Worm (Caenorhabditis elegans) whole organism, early embryonic: ENCODE data around the gene Y32B12B.2.

Source experiments
- aly-1 ChIP-seq: sonication (generic microtip); optimal IDR thresholded peaks from 2 replicates; lab custom pipeline; 2016; ENCODE audit warnings: missing genetic modification characterization, missing compliant biosample characterization
- ama-1 ChIP-seq: fragments of 150-350 bp; optimal IDR thresholded peaks from 2 replicates; lab custom pipeline; 2014
- ceh-13 ChIP-seq: fragments of 200-800 bp; sonication (Bioruptor generic); optimal IDR thresholded peaks from 2 replicates; lab custom pipeline; 2018; ENCODE audit warnings: mild to moderate bottlenecking, missing genetic modification characterization, missing compliant biosample characterization
- ceh-36 ChIP-seq: sonication (generic microtip); optimal IDR thresholded peaks from 2 replicates; lab custom pipeline; 2016; ENCODE audit warnings: missing genetic modification characterization, inconsistent platforms, missing compliant biosample characterization
- ets-7 ChIP-seq: sonication (generic microtip); optimal IDR thresholded peaks from 2 replicates; lab custom pipeline; 2016; ENCODE audit warnings: missing genotype, missing genetic modification characterization, missing compliant biosample characterization
- flt-1 ChIP-seq: fragments of 200-800 bp; sonication (Bioruptor generic); IDR thresholded peaks from 2 replicates; pipeline ENCODE4 v1.3.6; 2022; ENCODE audit warnings: missing genetic modification characterization, missing compliant biosample characterization
- pes-1 ChIP-seq: fragments of 200-800 bp; sonication (Bioruptor generic); IDR thresholded peaks from 2 replicates; pipeline ENCODE4 v1.3.6; 2022; ENCODE audit warnings: missing genetic modification reagents, missing genetic modification characterization, missing compliant biosample characterization
- tbx-11 ChIP-seq: fragments of 200-800 bp; sonication (Bioruptor generic); IDR thresholded peaks from 2 replicates; pipeline ENCODE4 v1.3.6; 2022; ENCODE audit warnings: missing genetic modification characterization, missing compliant biosample characterization
- tra-4 ChIP-seq: sonication (generic microtip); optimal IDR thresholded peaks from 2 replicates; lab custom pipeline; 2017; ENCODE audit warnings: missing genetic modification characterization, missing compliant biosample characterization

- TF ChIP-seq ama-1 (lab: Kevin White, UChicago), result no peak
- no peak for TF ChIP-seq ceh-13 (GFP tag; lab: Kevin White, UChicago)
- TF ChIP-seq tbx-11 (GFP tag; lab: Robert Waterston, UW), result no peak
- no peak for TF ChIP-seq tra-4 (tag; lab: Kevin White, UChicago)
- no peak for TF ChIP-seq ets-7 (tag; lab: Kevin White, UChicago)
- no peak for TF ChIP-seq ceh-36
- no peak for TF ChIP-seq flt-1
- TF ChIP-seq pes-1 (GFP tag; lab: Robert Waterston, UW), result no peak
- no peak for TF ChIP-seq aly-1 (tag; lab: Kevin White, UChicago)
Measured at ce11 chrV:16580424-16580823, 42.2 kb downstream of the Y32B12B.2 start, which contains the start of gene nhr-271.
